Worm (Caenorhabditis elegans) whole organism, late embryonic: ENCODE results near the gene C53B4.2.

Experiments
- K09A11.1 ChIP-seq: sonication (generic microtip); optimal IDR thresholded peaks from 2 replicates; lab custom pipeline; 2017; ENCODE audit warnings: antibody characterized with exemption, mild to moderate bottlenecking, missing genetic modification characterization, missing compliant biosample characterization; ENCODE audit not compliant: insufficient read depth
- T23F11.4 ChIP-seq: fragments of 200-800 bp; sonication (Bioruptor generic); optimal IDR thresholded peaks from 2 replicates; lab custom pipeline; 2018; ENCODE audit warnings: mild to moderate bottlenecking, missing genetic modification characterization, missing compliant biosample characterization
- ahr-1 ChIP-seq: sonication (generic microtip); optimal IDR thresholded peaks from 2 replicates; lab custom pipeline; 2016; ENCODE audit warnings: missing genetic modification characterization, missing compliant biosample characterization
- ama-1 ChIP-seq: fragments of 150-350 bp; optimal IDR thresholded peaks from 2 replicates; lab custom pipeline; 2014
- ceh-18 ChIP-seq: sonication (generic microtip); optimal IDR thresholded peaks from 2 replicates; lab custom pipeline; 2016; ENCODE audit warnings: missing genetic modification characterization, missing compliant biosample characterization
- ceh-19 ChIP-seq: fragments of 200-800 bp; sonication (Bioruptor generic); optimal IDR thresholded peaks from 2 replicates; lab custom pipeline; 2018; ENCODE audit warnings: mild to moderate bottlenecking, missing genetic modification characterization, missing compliant biosample characterization
- ceh-2 ChIP-seq: sonication (generic microtip); optimal IDR thresholded peaks from 2 replicates; lab custom pipeline; 2016; ENCODE audit warnings: missing genotype, missing genetic modification characterization, missing compliant biosample characterization
- ceh-30 ChIP-seq: fragments of 150-350 bp; optimal IDR thresholded peaks from 2 replicates; lab custom pipeline; 2014; ENCODE audit warnings: missing biosample characterization, missing genetic modification characterization
- ceh-31 ChIP-seq: sonication (generic microtip); optimal IDR thresholded peaks from 2 replicates; lab custom pipeline; 2016; ENCODE audit warnings: missing genetic modification characterization, missing compliant biosample characterization
- ceh-34 ChIP-seq: sonication (generic microtip); optimal IDR thresholded peaks from 2 replicates; lab custom pipeline; 2016; ENCODE audit warnings: mild to moderate bottlenecking, missing genetic modification characterization, missing compliant biosample characterization
- ceh-45 ChIP-seq: fragments of 200-800 bp; sonication (Bioruptor generic); IDR thresholded peaks from 2 replicates; pipeline ENCODE4 v1.3.6; 2022; ENCODE audit warnings: missing genetic modification reagents, missing genetic modification characterization, missing compliant biosample characterization
- ceh-48 ChIP-seq: sonication (generic microtip); optimal IDR thresholded peaks from 2 replicates; lab custom pipeline; 2016; ENCODE audit warnings: missing genetic modification characterization, inconsistent platforms, missing compliant biosample characterization
- ceh-9 ChIP-seq: sonication (generic microtip); optimal IDR thresholded peaks from 2 replicates; lab custom pipeline; 2016; ENCODE audit warnings: mild to moderate bottlenecking, missing genetic modification characterization, inconsistent platforms, missing compliant biosample characterization
- dmd-4 ChIP-seq: sonication (generic microtip); optimal IDR thresholded peaks from 2 replicates; lab custom pipeline; 2016; ENCODE audit warnings: borderline replicate concordance, missing genetic modification characterization, missing compliant biosample characterization
- dve-1 ChIP-seq: sonication (generic microtip); optimal IDR thresholded peaks from 2 replicates; lab custom pipeline; 2017; ENCODE audit warnings: antibody characterized with exemption, mild to moderate bottlenecking, missing genetic modification characterization, missing compliant biosample characterization
- elt-2 ChIP-seq: sonication (generic microtip); optimal IDR thresholded peaks from 2 replicates; lab custom pipeline; 2016; ENCODE audit warnings: missing genetic modification reagents, missing genetic modification characterization, missing compliant biosample characterization
- ets-4 ChIP-seq: sonication (generic microtip); optimal IDR thresholded peaks from 2 replicates; lab custom pipeline; 2016; ENCODE audit warnings: missing genetic modification characterization, missing compliant biosample characterization
- gmeb-2 ChIP-seq: sonication (generic microtip); optimal IDR thresholded peaks from 2 replicates; lab custom pipeline; 2016; ENCODE audit warnings: missing genetic modification characterization, inconsistent platforms, missing compliant biosample characterization
- hlh-15 ChIP-seq: sonication (generic microtip); optimal IDR thresholded peaks from 2 replicates; lab custom pipeline; 2016; ENCODE audit warnings: missing genetic modification characterization, missing compliant biosample characterization
- hlh-8 ChIP-seq: sonication (generic microtip); optimal IDR thresholded peaks from 2 replicates; lab custom pipeline; 2016; ENCODE audit warnings: missing genotype, missing genetic modification characterization, missing compliant biosample characterization
- lim-6 ChIP-seq: sonication (generic microtip); optimal IDR thresholded peaks from 2 replicates; lab custom pipeline; 2016; ENCODE audit warnings: missing genetic modification characterization, missing compliant biosample characterization
- madf-2 ChIP-seq: sonication (generic microtip); optimal IDR thresholded peaks from 2 replicates; lab custom pipeline; 2017; ENCODE audit warnings: missing genetic modification characterization, missing compliant biosample characterization
- mec-3 ChIP-seq: sonication (generic microtip); optimal IDR thresholded peaks from 2 replicates; lab custom pipeline; 2016; ENCODE audit warnings: borderline replicate concordance, missing genetic modification characterization, missing compliant biosample characterization
- nfya-1 ChIP-seq: sonication (generic microtip); optimal IDR thresholded peaks from 2 replicates; lab custom pipeline; 2017; ENCODE audit warnings: missing genetic modification characterization, mild to moderate bottlenecking, missing compliant biosample characterization, antibody characterized with exemption, moderate library complexity
- nhr-11 ChIP-seq: fragments of 150-350 bp; optimal IDR thresholded peaks from 2 replicates; lab custom pipeline; 2014; ENCODE audit warnings: missing biosample characterization, missing genetic modification characterization
- pat-9 ChIP-seq: fragments of 200-800 bp; sonication (Bioruptor generic); optimal IDR thresholded peaks from 2 replicates; lab custom pipeline; 2018; ENCODE audit warnings: mild to moderate bottlenecking, missing genetic modification characterization, moderate library complexity, missing compliant biosample characterization
- pax-1 ChIP-seq: fragments of 150-350 bp; optimal IDR thresholded peaks from 2 replicates; lab custom pipeline; 2014; ENCODE audit warnings: missing biosample characterization, missing genetic modification characterization
- ref-2 ChIP-seq: sonication (generic microtip); optimal IDR thresholded peaks from 2 replicates; lab custom pipeline; 2016; ENCODE audit warnings: missing genetic modification characterization, missing compliant biosample characterization
- rnt-1 ChIP-seq: sonication (generic microtip); optimal IDR thresholded peaks from 2 replicates; lab custom pipeline; 2016; ENCODE audit warnings: missing genetic modification characterization, missing compliant biosample characterization
- sdc-2 ChIP-seq: sonication (generic microtip); optimal IDR thresholded peaks from 2 replicates; lab custom pipeline; 2016; ENCODE audit warnings: missing genotype, missing genetic modification characterization, missing compliant biosample characterization
- sox-4 ChIP-seq: sonication (generic microtip); optimal IDR thresholded peaks from 2 replicates; lab custom pipeline; 2017; ENCODE audit warnings: mild to moderate bottlenecking, missing genetic modification characterization, inconsistent platforms, missing compliant biosample characterization
- syd-9 ChIP-seq: sonication (generic microtip); optimal IDR thresholded peaks from 2 replicates; lab custom pipeline; 2016; ENCODE audit warnings: mild to moderate bottlenecking, missing genetic modification characterization, moderate library complexity, missing compliant biosample characterization
- ttx-3 ChIP-seq: sonication (generic microtip); optimal IDR thresholded peaks from 2 replicates; lab custom pipeline; 2016; ENCODE audit warnings: missing genetic modification reagents, missing genetic modification characterization, missing compliant biosample characterization
- unc-3 ChIP-seq, 2 experiments: fragments of 200-800 bp in 1 of 2; sonication (Bioruptor generic) in 1 of 2; sonication (generic microtip) in 1 of 2; conservative IDR thresholded peaks in 1 of 2; optimal IDR thresholded peaks in 1 of 2; 2 replicates each; pipeline versions ENCODE4 v1.3.6 to Lab custom; 2016 to 2022; ENCODE audit warnings: missing compliant biosample characterization in 2 of 2, missing genetic modification characterization in 2 of 2, missing genetic modification reagents in 1 of 2
- unc-42 ChIP-seq: sonication (generic microtip); optimal IDR thresholded peaks from 2 replicates; lab custom pipeline; 2016; ENCODE audit warnings: missing genotype, missing genetic modification characterization, missing compliant biosample characterization
- unc-55 ChIP-seq: sonication (generic microtip); optimal IDR thresholded peaks from 2 replicates; lab custom pipeline; 2017; ENCODE audit warnings: missing biosample characterization, missing genetic modification reagents, missing genetic modification characterization
- unc-86 ChIP-seq: sonication (generic microtip); optimal IDR thresholded peaks from 2 replicates; lab custom pipeline; 2016; ENCODE audit warnings: missing genetic modification characterization, missing compliant biosample characterization
- zip-5 ChIP-seq: sonication (generic microtip); optimal IDR thresholded peaks from 2 replicates; lab custom pipeline; 2016; ENCODE audit warnings: missing genetic modification characterization, missing compliant biosample characterization

Gene C53B4.2

DNA sequence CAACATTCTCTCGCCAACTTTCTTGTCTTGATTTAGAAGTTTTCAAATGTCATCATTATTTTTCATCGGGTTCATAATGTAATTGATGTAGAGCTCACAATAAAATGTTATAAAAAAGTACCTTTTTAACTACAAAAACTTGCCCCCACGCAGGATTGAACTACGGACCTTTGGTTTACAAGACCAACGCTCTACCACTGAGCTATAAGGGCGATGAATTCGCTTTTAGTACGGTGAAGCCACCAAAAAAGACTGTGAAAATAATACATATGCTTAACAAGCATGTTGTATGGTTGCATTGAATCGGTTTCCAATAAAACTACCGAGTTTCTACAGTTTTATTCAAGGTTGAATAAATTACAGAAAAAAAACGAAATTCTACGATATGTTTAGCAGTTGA, 34.7 kb downstream of the C53B4.2 start:
- TF ChIP-seq unc-86 (tag; lab: Kevin White, UChicago), result no peak

DNA sequence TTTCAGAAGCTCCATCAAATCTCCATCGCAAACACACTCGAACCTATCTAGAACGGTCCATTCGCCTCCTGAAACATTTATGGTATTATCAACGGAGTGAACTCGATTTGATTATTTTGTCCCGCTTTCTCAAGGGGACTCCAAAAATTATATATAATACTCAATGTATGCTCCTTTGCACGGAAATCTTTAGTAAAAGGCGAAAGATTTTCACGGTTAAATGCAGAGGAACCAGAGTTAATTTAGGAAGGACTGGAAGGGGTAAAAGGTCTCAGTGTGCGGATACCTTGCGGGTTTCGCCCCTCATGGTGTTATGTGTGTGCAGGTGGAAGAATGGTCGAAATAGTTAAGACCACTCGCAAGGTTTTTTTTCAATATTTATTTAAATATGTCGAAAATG, 35.2 kb downstream of the C53B4.2 start:
- TF ChIP-seq ceh-2 (tag; lab: Kevin White, UChicago) (no peak), syd-9 (tag; lab: Kevin White, UChicago) (no peak), lim-6 (tag; lab: Kevin White, UChicago) (no peak), K09A11.1 (tag; lab: Kevin White, UChicago) (no peak), ets-4 (tag; lab: Kevin White, UChicago) (no peak)

DNA sequence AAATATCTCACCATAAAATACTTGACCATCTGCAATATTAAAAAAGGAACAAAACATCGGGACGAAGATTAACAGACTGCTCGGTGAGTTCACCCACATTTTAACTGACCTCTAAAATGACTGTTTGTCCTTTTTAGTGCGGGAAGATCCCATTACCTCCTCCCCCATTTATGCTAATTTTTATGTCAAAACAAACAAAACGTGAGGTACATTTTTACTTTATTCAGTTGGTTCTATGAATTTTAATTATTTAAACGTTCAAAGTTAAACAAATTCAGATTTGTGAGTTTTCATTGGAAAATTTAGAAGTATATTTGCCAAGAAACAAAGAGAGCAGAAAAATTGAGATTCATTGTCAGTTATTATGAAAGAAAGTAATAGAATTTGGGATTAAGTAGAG, 36.7 kb downstream of the C53B4.2 start, which contains the start of gene C53D6.8:
Gene C53D6.8 (minus strand): TSS at position 101 of the 400 bp plus-strand sequence.
- TF ChIP-seq unc-86 (tag; lab: Kevin White, UChicago) (no peak), hlh-8 (no peak), sdc-2 (tag; lab: Kevin White, UChicago) (no peak)

DNA sequence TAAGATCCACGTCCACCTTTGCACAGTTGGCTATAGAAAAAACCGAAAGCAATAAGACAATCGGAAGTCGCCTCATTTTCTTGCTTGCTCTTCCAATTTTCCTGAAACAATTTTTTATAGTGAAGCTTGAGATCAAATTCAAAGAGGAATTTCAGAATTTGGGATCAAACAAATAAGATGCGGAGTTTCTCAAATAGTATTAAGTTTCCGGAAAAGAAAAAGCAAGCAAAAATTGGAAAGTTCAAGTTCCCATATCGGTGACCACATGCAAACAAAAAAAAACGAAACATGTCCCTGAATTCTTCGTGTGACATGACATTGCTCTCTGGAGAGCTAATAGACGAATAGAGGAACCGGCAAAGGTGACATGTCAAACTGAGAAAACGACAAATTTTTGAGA, 39.3 kb downstream of the C53B4.2 start, which contains the start of gene unc-129:
Gene unc-129 (minus strand): TSS at position 101 of the 400 bp plus-strand sequence.
- TF ChIP-seq ceh-30 (tag; lab: Kevin White, UChicago) (no peak), dmd-4 (tag; lab: Kevin White, UChicago) (no peak), ceh-19 (no peak), ceh-45 (GFP tag; lab: Robert Waterston, UW) (no peak), K09A11.1 (tag; lab: Kevin White, UChicago) (no peak), ttx-3 (tag; lab: Kevin White, UChicago) (no peak), ceh-34 (no peak), ceh-9 (no peak), ets-4 (tag; lab: Kevin White, UChicago) (no peak), mec-3 (tag; lab: Kevin White, UChicago) (no peak), pat-9 (no peak), sox-4 (tag; lab: Kevin White, UChicago) (no peak), dve-1 (tag; lab: Kevin White, UChicago) (no peak), ceh-18 (tag; lab: Kevin White, UChicago) (no peak)
- TF ChIP-seq, all 69 proteins: peak for 0

DNA sequence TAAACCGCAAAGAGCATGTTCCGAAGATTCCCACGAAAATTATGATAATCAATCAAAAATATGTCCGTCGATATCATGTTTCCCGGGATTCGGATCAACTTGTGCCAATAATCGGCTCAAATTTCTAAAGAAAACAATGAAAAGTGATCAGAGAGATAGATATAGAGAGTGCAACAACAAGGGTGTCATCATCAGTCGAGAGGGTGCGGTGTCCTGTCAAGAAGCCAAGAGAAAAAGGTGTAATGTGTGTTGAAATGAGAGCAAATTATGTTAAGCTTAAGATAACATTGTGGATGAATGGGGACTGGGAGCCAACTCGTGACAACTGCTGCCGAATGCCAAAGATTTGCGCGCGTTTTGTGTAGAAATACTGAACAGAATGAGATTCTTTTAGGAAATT, 42.0 kb downstream of the C53B4.2 start:
- TF ChIP-seq hlh-15 (tag; lab: Kevin White, UChicago) (no peak), ref-2 (tag; lab: Kevin White, UChicago) (no peak), unc-42 (tag; lab: Kevin White, UChicago) (no peak), ceh-34 (peak; percentile 74), ama-1 (lab: Kevin White, UChicago) (no peak), dmd-4 (tag; lab: Kevin White, UChicago) (no peak), pax-1 (tag; lab: Kevin White, UChicago) (no peak), unc-55 (GFP tag; lab: Kevin White, UChicago) (peak; percentile 69), dve-1 (tag; lab: Kevin White, UChicago) (no peak), rnt-1 (tag; lab: Kevin White, UChicago) (peak; percentile 51), nhr-11 (tag; lab: Kevin White, UChicago) (no peak)

DNA sequence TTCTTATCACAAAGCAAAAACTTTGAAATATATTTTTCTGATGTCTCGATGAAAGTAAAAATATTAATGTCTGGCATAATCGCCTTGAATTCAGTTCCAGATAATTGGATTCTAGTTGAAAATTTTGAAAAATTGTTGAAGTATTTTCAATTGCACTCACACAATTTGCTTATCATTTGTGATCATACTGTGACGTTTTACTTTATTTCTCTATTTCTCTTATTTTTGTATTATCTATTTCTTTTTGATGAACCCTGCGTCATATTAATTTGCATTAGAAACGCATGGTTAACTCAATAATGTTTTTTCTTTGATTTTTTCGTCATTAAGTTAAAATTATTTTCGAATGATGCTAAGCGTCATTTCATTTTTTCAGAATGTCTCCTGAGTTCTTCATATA, 44.3 kb downstream of the C53B4.2 start, which contains the start of gene C53D6.11:
Gene C53D6.11 (plus strand): TSS at position 328 of the 400 bp plus-strand sequence.
- TF ChIP-seq nfya-1 (tag; lab: Kevin White, UChicago), result no peak
- TF ChIP-seq elt-2 (tag; lab: Kevin White, UChicago), result no peak
- no peak for TF ChIP-seq ceh-30 (tag; lab: Kevin White, UChicago)
- no peak for TF ChIP-seq gmeb-2 (tag; lab: Kevin White, UChicago)
- no peak for TF ChIP-seq ceh-48 (tag; lab: Kevin White, UChicago)
- TF ChIP-seq ceh-45 (GFP tag; lab: Robert Waterston, UW), result no peak
- no peak for TF ChIP-seq unc-3 (GFP tag; conservative IDR thresholded peaks at IDR 0.05; lab: Robert Waterston, UW)
- TF ChIP-seq unc-3 (tag; optimal IDR thresholded peaks at IDR 0.05; lab: Kevin White, UChicago), result no peak
- no peak for TF ChIP-seq pax-1 (tag; lab: Kevin White, UChicago)
- TF ChIP-seq T23F11.4 (GFP tag; lab: Kevin White, UChicago), result no peak
- no peak for TF ChIP-seq madf-2
- TF ChIP-seq ceh-2 (tag; lab: Kevin White, UChicago), result no peak
- TF ChIP-seq ahr-1, result no peak
- no peak for TF ChIP-seq ceh-31 (tag; lab: Kevin White, UChicago)
- no peak for TF ChIP-seq sdc-2 (tag; lab: Kevin White, UChicago)
- no peak for TF ChIP-seq ceh-9
- TF ChIP-seq mec-3 (tag; lab: Kevin White, UChicago), result no peak
- TF ChIP-seq zip-5 (tag; lab: Kevin White, UChicago), result no peak
- TF ChIP-seq hlh-8, result no peak
- no peak for TF ChIP-seq ceh-19
